Worm (Caenorhabditis elegans) whole organism, young adult: Measurements from ENCODE around the gene C35A5.5.

Source experiments
- B0261.1 ChIP-seq: sonication (generic microtip); optimal IDR thresholded peaks from 2 replicates; lab custom pipeline; 2016; ENCODE audit warnings: mild to moderate bottlenecking, missing genetic modification characterization, moderate library complexity, missing compliant biosample characterization
- F22D6.2 ChIP-seq: sonication (generic microtip); optimal IDR thresholded peaks from 2 replicates; lab custom pipeline; 2016; ENCODE audit warnings: mild to moderate bottlenecking, missing genetic modification characterization, missing compliant biosample characterization
- F23B12.7 ChIP-seq: sonication (generic microtip); optimal IDR thresholded peaks from 2 replicates; lab custom pipeline; 2017; ENCODE audit warnings: missing genetic modification characterization, mild to moderate bottlenecking, missing compliant biosample characterization, antibody characterized with exemption, moderate library complexity; ENCODE audit not compliant: insufficient read depth
- F33H1.4 ChIP-seq: fragments of 200-800 bp; sonication (Bioruptor generic); IDR thresholded peaks from 2 replicates; pipeline ENCODE4 v1.3.6; 2022; ENCODE audit warnings: missing genetic modification reagents, missing genetic modification characterization, missing compliant biosample characterization
- F37B4.10 ChIP-seq: fragments of 200-800 bp; sonication (Bioruptor generic); IDR thresholded peaks from 2 replicates; pipeline ENCODE4 v1.3.6; 2022; ENCODE audit warnings: missing genetic modification characterization, missing compliant biosample characterization
- F39B2.1 ChIP-seq: fragments of 200-800 bp; sonication (Bioruptor generic); IDR thresholded peaks from 2 replicates; pipeline ENCODE4 v1.3.6; 2022; ENCODE audit warnings: missing genetic modification reagents, missing genetic modification characterization, missing compliant biosample characterization
- F52B5.7 ChIP-seq: sonication (generic microtip); optimal IDR thresholded peaks from 2 replicates; lab custom pipeline; 2016; ENCODE audit warnings: mild to moderate bottlenecking, missing genetic modification characterization, missing compliant biosample characterization
- F55B11.4 ChIP-seq: sonication (generic microtip); optimal IDR thresholded peaks from 2 replicates; lab custom pipeline; 2016; ENCODE audit warnings: missing compliant biosample characterization, missing genetic modification characterization, borderline replicate concordance; ENCODE audit not compliant: insufficient read depth
- F57A8.1 ChIP-seq: fragments of 200-800 bp; sonication (Bioruptor generic); optimal IDR thresholded peaks from 2 replicates; lab custom pipeline; 2018; ENCODE audit warnings: mild to moderate bottlenecking, missing genetic modification characterization, moderate library complexity, missing compliant biosample characterization
- K11D2.4 ChIP-seq: fragments of 200-800 bp; sonication (Bioruptor generic); IDR thresholded peaks from 2 replicates; pipeline ENCODE4 v1.3.6; 2022; ENCODE audit warnings: missing genetic modification reagents, missing genetic modification characterization, missing compliant biosample characterization
- K12H6.12 ChIP-seq: fragments of 200-800 bp; sonication (Bioruptor generic); optimal IDR thresholded peaks from 2 replicates; lab custom pipeline; 2018; ENCODE audit warnings: mild to moderate bottlenecking, missing genetic modification characterization, missing compliant biosample characterization
- Y53G8AR.9 ChIP-seq: fragments of 200-800 bp; sonication (Bioruptor generic); conservative IDR thresholded peaks from 2 replicates; pipeline ENCODE4 v1.3.6; 2022; ENCODE audit warnings: missing genetic modification reagents, missing genetic modification characterization, missing compliant biosample characterization
- aptf-3 ChIP-seq: fragments of 200-800 bp; sonication (Bioruptor generic); IDR thresholded peaks from 2 replicates; pipeline ENCODE4 v1.3.6; 2022; ENCODE audit warnings: missing genetic modification characterization, missing compliant biosample characterization
- ceh-100 ChIP-seq: fragments of 200-800 bp; sonication (Bioruptor generic); IDR thresholded peaks from 2 replicates; pipeline ENCODE4 v1.3.6; 2022; ENCODE audit warnings: missing genetic modification reagents, missing genetic modification characterization, missing compliant biosample characterization
- ceh-27 ChIP-seq: fragments of 200-800 bp; sonication (Bioruptor generic); optimal IDR thresholded peaks from 2 replicates; lab custom pipeline; 2018; ENCODE audit warnings: mild to moderate bottlenecking, missing genetic modification characterization, moderate library complexity, missing compliant biosample characterization
- ceh-58 ChIP-seq: fragments of 200-800 bp; sonication (Bioruptor generic); IDR thresholded peaks from 2 replicates; pipeline ENCODE4 v1.3.6; 2022; ENCODE audit warnings: missing genetic modification characterization, missing compliant biosample characterization
- dox-1 ChIP-seq: fragments of 200-800 bp; sonication (Bioruptor generic); IDR thresholded peaks from 2 replicates; pipeline ENCODE4 v1.3.6; 2022; ENCODE audit warnings: missing genetic modification reagents, missing genetic modification characterization, missing compliant biosample characterization
- dpff-1 ChIP-seq: sonication (generic microtip); optimal IDR thresholded peaks from 2 replicates; lab custom pipeline; 2017; ENCODE audit warnings: mild to moderate bottlenecking, missing genetic modification characterization, missing compliant biosample characterization
- dpl-1 ChIP-seq: fragments of 150-350 bp; optimal IDR thresholded peaks from 2 replicates; lab custom pipeline; 2014; ENCODE audit warnings: missing biosample characterization, missing genetic modification reagents, missing genetic modification characterization
- efl-1 ChIP-seq: fragments of 150-350 bp; optimal IDR thresholded peaks from 2 replicates; lab custom pipeline; 2014; ENCODE audit warnings: missing biosample characterization, missing genetic modification reagents, missing genetic modification characterization
- egl-18 ChIP-seq: fragments of 200-800 bp; sonication (Bioruptor generic); IDR thresholded peaks from 2 replicates; pipeline ENCODE4 v1.3.6; 2022; ENCODE audit warnings: missing genetic modification reagents, missing genetic modification characterization, missing compliant biosample characterization
- ekl-4 ChIP-seq: fragments of 200-800 bp; sonication (Bioruptor generic); IDR thresholded peaks from 2 replicates; pipeline ENCODE4 v1.3.6; 2022; ENCODE audit warnings: missing genetic modification reagents, missing genetic modification characterization, missing compliant biosample characterization
- ets-4 ChIP-seq: fragments of 200-800 bp; sonication (Bioruptor generic); optimal IDR thresholded peaks from 2 replicates; lab custom pipeline; 2018; ENCODE audit warnings: mild to moderate bottlenecking, missing genetic modification characterization, missing compliant biosample characterization
- hmg-1.2 ChIP-seq: fragments of 200-800 bp; sonication (Bioruptor generic); IDR thresholded peaks from 2 replicates; pipeline ENCODE4 v1.3.6; 2022; ENCODE audit warnings: missing genetic modification reagents, missing genetic modification characterization, missing compliant biosample characterization
- hmg-20 ChIP-seq: fragments of 200-800 bp; sonication (Bioruptor generic); IDR thresholded peaks from 2 replicates; pipeline ENCODE4 v1.3.6; 2022; ENCODE audit warnings: missing genetic modification reagents, missing genetic modification characterization, missing compliant biosample characterization
- let-526 ChIP-seq: fragments of 200-800 bp; sonication (Bioruptor generic); IDR thresholded peaks from 2 replicates; pipeline ENCODE4 v1.3.6; 2022; ENCODE audit warnings: missing genetic modification reagents, missing genetic modification characterization, missing compliant biosample characterization
- lin-54 ChIP-seq: fragments of 200-800 bp; sonication (Bioruptor generic); optimal IDR thresholded peaks from 2 replicates; lab custom pipeline; 2018; ENCODE audit warnings: mild to moderate bottlenecking, missing genetic modification characterization, missing compliant biosample characterization
- lsy-27 ChIP-seq: sonication (generic microtip); optimal IDR thresholded peaks from 2 replicates; lab custom pipeline; 2017; ENCODE audit warnings: missing genetic modification characterization, mild to moderate bottlenecking, missing compliant biosample characterization, antibody characterized with exemption, missing genotype, borderline replicate concordance; ENCODE audit not compliant: insufficient read depth
- madf-6 ChIP-seq: fragments of 200-800 bp; sonication (Bioruptor generic); IDR thresholded peaks from 2 replicates; pipeline ENCODE4 v1.3.6; 2022; ENCODE audit warnings: missing genetic modification reagents, missing genetic modification characterization, missing compliant biosample characterization
- mel-28 ChIP-seq: sonication (generic microtip); optimal IDR thresholded peaks from 2 replicates; lab custom pipeline; 2016; ENCODE audit warnings: borderline replicate concordance, mild to moderate bottlenecking, missing genetic modification characterization, missing compliant biosample characterization
- mes-4 ChIP-seq: sonication (generic microtip); optimal IDR thresholded peaks from 2 replicates; lab custom pipeline; 2016; ENCODE audit warnings: missing genotype, missing genetic modification characterization, missing compliant biosample characterization
- mxl-1 ChIP-seq: sonication (generic microtip); optimal IDR thresholded peaks from 2 replicates; lab custom pipeline; 2016; ENCODE audit warnings: missing genetic modification characterization, missing compliant biosample characterization
- pha-4 ChIP-seq: fragments of 150-350 bp; sonication (generic microtip); optimal IDR thresholded peaks from 2 replicates; lab custom pipeline; 2014; ENCODE audit warnings: missing biosample characterization, missing genetic modification reagents, missing genetic modification characterization
- snpc-4 ChIP-seq, 5 experiments: fragments of 150-350 bp in 1 of 5; sonication (generic microtip) in 4 of 5; optimal IDR thresholded peaks; 2 replicates each; lab custom pipeline; 2014 to 2018; ENCODE audit warnings: missing genetic modification characterization in 5 of 5, missing biosample characterization in 3 of 5, antibody characterized with exemption in 2 of 5, mild to moderate bottlenecking in 2 of 5, missing compliant biosample characterization in 2 of 5, missing genotype in 2 of 5, moderate library complexity in 2 of 5, missing genetic modification reagents in 1 of 5
- somi-1 ChIP-seq: fragments of 200-800 bp; sonication (Bioruptor generic); optimal IDR thresholded peaks from 2 replicates; lab custom pipeline; 2018; ENCODE audit warnings: mild to moderate bottlenecking, missing genetic modification characterization, missing compliant biosample characterization
- zfh-2 ChIP-seq: fragments of 200-800 bp; sonication (Bioruptor generic); conservative IDR thresholded peaks from 2 replicates; pipeline ENCODE4 v1.3.6; 2022; ENCODE audit warnings: missing genetic modification reagents, missing genetic modification characterization, missing compliant biosample characterization
- ztf-18 ChIP-seq: sonication (generic microtip); optimal IDR thresholded peaks from 2 replicates; lab custom pipeline; 2016; ENCODE audit warnings: missing genotype, mild to moderate bottlenecking, missing genetic modification characterization, missing compliant biosample characterization
- ztf-26 ChIP-seq: sonication (generic microtip); optimal IDR thresholded peaks from 2 replicates; lab custom pipeline; 2017; ENCODE audit warnings: missing genetic modification characterization, missing compliant biosample characterization
- ztf-6 ChIP-seq: fragments of 200-800 bp; sonication (Bioruptor generic); IDR thresholded peaks from 2 replicates; pipeline ENCODE4 v1.3.6; 2022; ENCODE audit warnings: missing genetic modification reagents, missing genetic modification characterization, missing compliant biosample characterization

C35A5.5 gene

DNA sequence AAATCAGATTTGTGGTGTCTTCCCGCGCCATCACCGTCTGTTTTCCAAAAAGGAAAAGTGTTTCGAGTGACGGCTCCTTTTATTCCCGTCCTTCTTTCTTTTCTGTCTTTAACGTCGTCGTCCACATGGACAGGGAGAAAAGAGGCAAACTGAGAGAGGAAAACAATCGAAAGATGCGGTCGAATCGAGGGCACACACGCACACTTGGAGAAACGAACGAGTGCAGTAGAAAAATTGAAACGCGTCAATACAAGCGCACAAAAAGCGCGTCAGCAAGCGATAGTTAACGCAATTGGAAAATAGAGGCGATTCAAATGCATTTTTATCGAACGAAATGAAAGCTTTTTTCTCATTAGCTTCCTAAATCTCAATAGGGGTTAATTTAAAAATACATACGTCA lies 31.2 kb downstream of the C35A5.5 start (continued):
- TF ChIP-seq ztf-6 (GFP tag; lab: Robert Waterston, UW) = 0 out of 2 replicates have a peak, but pooled peaks have one; percentile 45
- no peak for TF ChIP-seq mes-4 (tag; lab: Kevin White, UChicago)
- TF ChIP-seq ztf-26 (tag; lab: Kevin White, UChicago) = peak; percentile 49
- TF ChIP-seq K12H6.12 (tag; lab: Kevin White, UChicago) = peak; percentile 92
- no peak for TF ChIP-seq F52B5.7 (tag; lab: Kevin White, UChicago)
- TF ChIP-seq F57A8.1 = no peak
- TF ChIP-seq snpc-4 (GFP tag; optimal IDR thresholded peaks at IDR 0.05; lab: Kevin White, UChicago) = no peak
- peak in 2 of 4 experiments; percentile 63 to 77 for TF ChIP-seq snpc-4 (tag; optimal IDR thresholded peaks at IDR 0.05; lab: Kevin White, UChicago)
- TF ChIP-seq F23B12.7 = peak; percentile 51
- TF ChIP-seq aptf-3 (GFP tag; lab: Robert Waterston, UW) = no peak
- TF ChIP-seq somi-1 (GFP tag; lab: Kevin White, UChicago) = peak; percentile 78
- TF ChIP-seq K11D2.4 (GFP tag; lab: Robert Waterston, UW) = peak; percentile 71
- 0 out of 2 replicates have a peak, but pooled peaks have one; percentile 65 for TF ChIP-seq let-526 (GFP tag; lab: Robert Waterston, UW)
- TF ChIP-seq madf-6 (GFP tag; lab: Robert Waterston, UW) = 0 out of 2 replicates have a peak, but pooled peaks have one; percentile 52
- no peak for TF ChIP-seq mxl-1
- TF ChIP-seq ceh-100 (GFP tag; lab: Robert Waterston, UW) = 0 out of 2 replicates have a peak, but pooled peaks have one; percentile 62
- peak; percentile 54 for TF ChIP-seq hmg-1.2 (GFP tag; lab: Robert Waterston, UW)
- peak; percentile 94 for TF ChIP-seq lin-54
- peak; percentile 81 for TF ChIP-seq Y53G8AR.9 (GFP tag; lab: Robert Waterston, UW)
- TF ChIP-seq F37B4.10 (GFP tag; lab: Robert Waterston, UW) = no peak
- TF ChIP-seq ztf-18 = peak; percentile 97
- TF ChIP-seq B0261.1 (tag; lab: Kevin White, UChicago) = no peak
- 0 out of 2 replicates have a peak, but pooled peaks have one; percentile 40 for TF ChIP-seq F33H1.4 (GFP tag; lab: Robert Waterston, UW)
- TF ChIP-seq dpl-1 (GFP tag; lab: Kevin White, UChicago) = peak; percentile 69
- TF ChIP-seq F22D6.2 (tag; lab: Kevin White, UChicago) = no peak
- peak; percentile 86; the same call in 1 of the 2 replicates for TF ChIP-seq hmg-20 (GFP tag; lab: Robert Waterston, UW)
- peak; percentile 79 for TF ChIP-seq ekl-4
- TF ChIP-seq F39B2.1 (GFP tag; lab: Robert Waterston, UW) = no peak
- no peak for TF ChIP-seq F55B11.4
- TF ChIP-seq egl-18 (GFP tag; lab: Robert Waterston, UW) = no peak
- peak; percentile 88 for TF ChIP-seq ceh-27
- no peak for TF ChIP-seq ceh-58
- TF ChIP-seq dox-1 = peak; percentile 86

DNA sequence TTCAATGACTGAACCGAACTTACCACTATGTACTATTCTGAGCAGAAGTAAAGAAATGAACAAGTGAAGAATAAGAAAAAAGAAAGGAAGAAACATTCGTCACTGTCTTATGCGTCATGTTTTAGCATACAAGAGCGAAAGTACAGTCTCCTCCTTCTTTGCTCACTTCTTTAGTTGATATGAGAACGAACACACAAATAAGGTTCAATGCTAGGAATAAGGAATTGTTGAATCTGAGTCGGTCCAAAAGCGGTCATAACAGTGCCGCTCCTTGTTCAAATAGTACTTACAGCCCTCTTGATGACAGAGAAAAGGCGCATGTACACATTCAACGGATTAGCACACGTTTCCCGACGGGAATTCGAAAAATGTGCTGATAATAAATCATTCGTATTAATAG lies 33.5 kb downstream of the C35A5.5 start, which contains the start of gene F25D1.8:
F25D1.8 (plus strand) TSS at position 301 of the 400 bp plus-strand sequence.
- TF ChIP-seq ztf-26 (tag; lab: Kevin White, UChicago) (no peak), pha-4 (tag; lab: Kevin White, UChicago) (no peak)

DNA sequence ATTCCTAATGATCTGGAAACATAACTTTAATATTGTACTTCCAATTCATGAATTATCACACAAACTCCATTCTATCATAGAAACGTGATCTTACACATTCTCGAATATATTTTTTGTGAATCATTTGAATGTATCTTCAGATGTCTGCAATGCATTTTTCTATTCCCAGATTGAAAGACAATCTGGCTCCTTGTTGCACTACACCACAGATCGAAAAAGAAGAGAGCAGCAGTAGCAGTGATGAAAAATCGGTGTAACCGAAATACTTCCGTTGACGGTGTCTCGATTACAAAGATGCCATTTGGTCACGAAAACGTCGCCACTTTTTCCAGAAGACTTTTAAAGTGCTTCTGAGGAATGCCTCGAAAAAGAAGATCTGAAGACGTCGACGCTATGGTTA lies 34.4 kb downstream of the C35A5.5 start, which contains the start of gene degt-1:
degt-1 (plus strand) TSS at position 301 of the 400 bp plus-strand sequence.
- TF ChIP-seq ets-4 (GFP tag; lab: Kevin White, UChicago) (no peak), zfh-2 (GFP tag; lab: Robert Waterston, UW) (no peak), aptf-3 (GFP tag; lab: Robert Waterston, UW) (no peak), lsy-27 (tag; lab: Kevin White, UChicago) (no peak), mel-28 (tag; lab: Kevin White, UChicago) (no peak), dpff-1 (no peak), lin-54 (no peak), F22D6.2 (tag; lab: Kevin White, UChicago) (no peak), efl-1 (no peak)
